Worm (Caenorhabditis elegans): Measurements from ENCODE around the gene F40A3.4.

Gene F40A3.4

ce11 chrV:7904389-7904788 is 28.8 kb downstream of the F40A3.4 start:
- TF ChIP-seq elt-2 (tag; optimal IDR thresholded peaks at IDR 0.05) (no peak), C04F5.9 (tag; optimal IDR thresholded peaks at IDR 0.05) (no peak), nhr-71 (tag; optimal IDR thresholded peaks at IDR 0.05) (no peak), ceh-8 (GFP tag; optimal IDR thresholded peaks at IDR 0.05) (no peak), sup-37 (GFP tag; optimal IDR thresholded peaks at IDR 0.05) (no peak), lin-39 (tag; optimal IDR thresholded peaks at IDR 0.05) (no peak), nhr-84 (tag; optimal IDR thresholded peaks at IDR 0.05) (no peak), jun-1 (tag; optimal IDR thresholded peaks at IDR 0.05) (no peak), ces-1 (GFP tag; optimal IDR thresholded peaks at IDR 0.05) (no peak), aha-1 (tag; optimal IDR thresholded peaks at IDR 0.05) (no peak)

- TF ChIP-seq nhr-85 (tag) (no peak), hlh-4 (tag; optimal IDR thresholded peaks at IDR 0.05) (no peak), lin-35 (GFP tag; optimal IDR thresholded peaks at IDR 0.05) (no peak), unc-30 (tag; optimal IDR thresholded peaks at IDR 0.05) (no peak)
Observed at ce11 chrV:7908431-7908830, 32.9 kb downstream of the F40A3.4 start.

- no peak for TF ChIP-seq unc-86 (tag; optimal IDR thresholded peaks at IDR 0.05)
Observed at ce11 chrV:7925483-7925882, 49.9 kb downstream of the F40A3.4 start, which contains the start of gene srsx-7. TSS of gene srsx-7 (plus strand) at chrV:7925783.
